Fruit fly (Drosophila melanogaster) whole organism, embryonic: ENCODE data around the gene CG14340.

Experiments
- ATbp ChIP-seq: fragments of 200-800 bp; sonication (Bioruptor generic); optimal IDR thresholded peaks from 2 replicates; lab custom pipeline; 2017; ENCODE audit warnings: missing biosample characterization, mild to moderate bottlenecking, missing genetic modification characterization, missing genetic modification reagents
- Blimp-1 ChIP-seq: fragments of 200-800 bp; sonication (Bioruptor generic); optimal IDR thresholded peaks from 3 replicates; lab custom pipeline; 2018; ENCODE audit warnings: missing biosample characterization, missing genetic modification characterization, mild to moderate bottlenecking, moderate library complexity, missing genetic modification reagents
- CG10462 ChIP-seq: fragments of 200-800 bp; sonication (Bioruptor generic); optimal IDR thresholded peaks from 2 replicates; lab custom pipeline; 2016; ENCODE audit warnings: missing biosample characterization, missing genetic modification characterization
- CG11093 ChIP-seq: fragments of 200-800 bp; sonication (Bioruptor generic); IDR thresholded peaks from 3 replicates; pipeline ENCODE4 v1.3.6; 2022; ENCODE audit warnings: missing biosample characterization, missing genetic modification characterization
- CG14860 ChIP-seq: fragments of 200-800 bp; sonication (Bioruptor generic); IDR thresholded peaks from 3 replicates; pipeline ENCODE4 v1.3.6; 2022; ENCODE audit warnings: missing biosample characterization, missing genetic modification characterization; ENCODE audit not compliant: partially characterized antibody
- CG16813 ChIP-seq: fragments of 200-800 bp; sonication (Bioruptor generic); IDR thresholded peaks from 3 replicates; pipeline ENCODE4 v1.3.6; 2022; ENCODE audit warnings: missing biosample characterization, missing genetic modification characterization; ENCODE audit not compliant: partially characterized antibody
- CG17912 ChIP-seq: fragments of 200-800 bp; sonication (Bioruptor generic); optimal IDR thresholded peaks from 2 replicates; lab custom pipeline; 2018; ENCODE audit warnings: missing biosample characterization, mild to moderate bottlenecking, missing genetic modification characterization
- CG18764 ChIP-seq: fragments of 200-800 bp; sonication (Bioruptor generic); optimal IDR thresholded peaks from 3 replicates; lab custom pipeline; 2016; ENCODE audit warnings: missing biosample characterization, missing genetic modification characterization
- CG2199 ChIP-seq: fragments of 200-800 bp; sonication (Bioruptor generic); IDR thresholded peaks from 3 replicates; pipeline ENCODE4 v1.3.6; 2022; ENCODE audit warnings: missing biosample characterization, missing genetic modification characterization
- CG2712 ChIP-seq: fragments of 200-800 bp; optimal IDR thresholded peaks from 3 replicates; lab custom pipeline; 2019; ENCODE audit warnings: missing biosample characterization, mild to moderate bottlenecking, missing genetic modification characterization, moderate library complexity
- CG32772 ChIP-seq: fragments of 200-800 bp; sonication (Bioruptor generic); IDR thresholded peaks from 2 replicates; pipeline ENCODE4 v1.3.6; 2022; ENCODE audit warnings: missing biosample characterization, missing genetic modification characterization
- CG4820 ChIP-seq: fragments of 200-800 bp; sonication (Bioruptor generic); optimal IDR thresholded peaks from 3 replicates; lab custom pipeline; 2016; ENCODE audit warnings: missing biosample characterization, missing genetic modification characterization
- CG6654 ChIP-seq: fragments of 200-800 bp; sonication (Bioruptor generic); optimal IDR thresholded peaks from 2 replicates; lab custom pipeline; 2017; ENCODE audit warnings: missing biosample characterization, mild to moderate bottlenecking, missing genetic modification characterization
- CG6683 ChIP-seq: fragments of 200-800 bp; sonication (Bioruptor generic); optimal IDR thresholded peaks from 2 replicates; lab custom pipeline; 2017; ENCODE audit warnings: missing biosample characterization, mild to moderate bottlenecking, missing genetic modification characterization, missing genetic modification reagents
- CG6791 ChIP-seq: fragments of 200-800 bp; sonication (Bioruptor generic); IDR thresholded peaks from 3 replicates; pipeline ENCODE4 v1.3.6; 2022; ENCODE audit warnings: missing biosample characterization, missing genetic modification characterization; ENCODE audit not compliant: partially characterized antibody
- CG8388 ChIP-seq: fragments of 200-800 bp; sonication (Bioruptor generic); optimal IDR thresholded peaks from 2 replicates; lab custom pipeline; 2019; ENCODE audit warnings: missing biosample characterization, mild to moderate bottlenecking, missing genetic modification characterization, moderate library complexity
- CG8478 ChIP-seq: fragments of >200 bp; optimal IDR thresholded peaks from 2 replicates; lab custom pipeline; 2018
- CG8765 ChIP-seq: fragments of 200-800 bp; sonication (Bioruptor generic); IDR thresholded peaks from 2 replicates; pipeline ENCODE4 v1.3.6; 2022; ENCODE audit warnings: missing biosample characterization, missing genetic modification characterization
- Dbx ChIP-seq: fragments of 200-800 bp; sonication (Bioruptor generic); IDR thresholded peaks from 3 replicates; pipeline ENCODE4 v1.3.6; 2022; ENCODE audit warnings: missing biosample characterization, missing genetic modification characterization
- Doc3 ChIP-seq: fragments of 200-800 bp; sonication (Bioruptor generic); IDR thresholded peaks from 3 replicates; pipeline ENCODE4 v1.3.6; 2022; ENCODE audit warnings: missing biosample characterization, missing genetic modification characterization; ENCODE audit not compliant: partially characterized antibody
- HLH3B ChIP-seq: fragments of 200-800 bp; sonication (Bioruptor generic); IDR thresholded peaks from 2 replicates; pipeline ENCODE4 v1.3.6; 2022; ENCODE audit warnings: missing biosample characterization, missing genetic modification characterization
- HLHmδ ChIP-seq: fragments of 200-800 bp; sonication (Bioruptor generic); optimal IDR thresholded peaks from 2 replicates; lab custom pipeline; 2018; ENCODE audit warnings: missing biosample characterization, mild to moderate bottlenecking, missing genetic modification characterization, moderate library complexity
- Lpt ChIP-seq: fragments of >200 bp; optimal IDR thresholded peaks from 2 replicates; lab custom pipeline; 2018; ENCODE audit warnings: missing biosample characterization, missing genetic modification characterization
- MTF-1 ChIP-seq: fragments of 200-800 bp; sonication (Bioruptor generic); optimal IDR thresholded peaks from 2 replicates; lab custom pipeline; 2018; ENCODE audit warnings: missing biosample characterization, mild to moderate bottlenecking, missing genetic modification characterization, borderline replicate concordance
- Med ChIP-seq: fragments of 200-800 bp; sonication (Bioruptor generic); peaks from one replicate; lab custom pipeline; 2016; ENCODE audit warnings: missing biosample characterization, missing genetic modification characterization, mild to moderate bottlenecking, inconsistent platforms, moderate library complexity
- NK7.1 ChIP-seq: fragments of 200-800 bp; sonication (Bioruptor generic); optimal IDR thresholded peaks from 3 replicates; lab custom pipeline; 2016; ENCODE audit warnings: missing biosample characterization, missing genetic modification characterization
- Nf-YA ChIP-seq: fragments of 200-800 bp; sonication (Bioruptor generic); IDR thresholded peaks from 2 replicates; pipeline ENCODE4 v1.3.6; 2022; ENCODE audit warnings: missing biosample characterization, missing genetic modification characterization
- Nf-YC ChIP-seq: fragments of 200-800 bp; optimal IDR thresholded peaks from 3 replicates; lab custom pipeline; 2019; ENCODE audit warnings: missing biosample characterization, mild to moderate bottlenecking, missing genetic modification characterization, moderate library complexity
- Optix ChIP-seq: fragments of 200-800 bp; sonication (Bioruptor generic); IDR thresholded peaks from 3 replicates; pipeline ENCODE4 v1.3.6; 2022; ENCODE audit warnings: missing biosample characterization, missing genetic modification characterization
- PHDP ChIP-seq: fragments of 200-800 bp; sonication (Bioruptor generic); optimal IDR thresholded peaks from 3 replicates; lab custom pipeline; 2018; ENCODE audit warnings: missing biosample characterization, mild to moderate bottlenecking, missing genetic modification characterization, moderate library complexity
- Vsx1 ChIP-seq: fragments of 200-800 bp; sonication (Bioruptor generic); optimal IDR thresholded peaks from 2 replicates; lab custom pipeline; 2017; ENCODE audit warnings: missing biosample characterization, mild to moderate bottlenecking, missing genetic modification characterization, missing genetic modification reagents
- bbx ChIP-seq: fragments of 200-800 bp; sonication (Bioruptor generic); IDR thresholded peaks from 2 replicates; pipeline ENCODE4 v1.3.6; 2022; ENCODE audit warnings: missing biosample characterization, missing genetic modification characterization; ENCODE audit not compliant: partially characterized antibody
- dan ChIP-seq: fragments of 200-800 bp; sonication (Bioruptor generic); IDR thresholded peaks from 2 replicates; pipeline ENCODE4 v1.3.6; 2022; ENCODE audit warnings: missing biosample characterization, missing genetic modification characterization
- dm ChIP-seq: fragments of 200-800 bp; sonication (Bioruptor generic); optimal IDR thresholded peaks from 3 replicates; lab custom pipeline; 2016; ENCODE audit warnings: missing biosample characterization, missing genetic modification characterization
- dmrt11E ChIP-seq: fragments of 200-800 bp; sonication (Bioruptor generic); optimal IDR thresholded peaks from 3 replicates; lab custom pipeline; 2018; ENCODE audit warnings: missing biosample characterization, mild to moderate bottlenecking, missing genetic modification characterization, moderate library complexity
- dysf ChIP-seq: fragments of 200-800 bp; sonication (Bioruptor generic); IDR thresholded peaks from 3 replicates; pipeline ENCODE4 v1.3.6; 2022; ENCODE audit warnings: missing biosample characterization, missing genetic modification characterization
- en ChIP-seq: fragments of 200-800 bp; sonication (Bioruptor generic); optimal IDR thresholded peaks from 2 replicates; lab custom pipeline; 2016; ENCODE audit warnings: missing biosample characterization, missing genetic modification characterization
- ftz-f1 ChIP-seq: fragments of 200-800 bp; sonication (Bioruptor generic); optimal IDR thresholded peaks from 2 replicates; lab custom pipeline; 2016; ENCODE audit warnings: missing biosample characterization, missing genetic modification characterization
- lab ChIP-seq: fragments of 200-800 bp; sonication (Bioruptor generic); optimal IDR thresholded peaks from 3 replicates; lab custom pipeline; 2017; ENCODE audit warnings: missing biosample characterization, missing genetic modification characterization, mild to moderate bottlenecking, moderate library complexity, missing genetic modification reagents
- lilli ChIP-seq: fragments of 200-800 bp; sonication (Bioruptor generic); optimal IDR thresholded peaks from 3 replicates; lab custom pipeline; 2016; ENCODE audit warnings: missing biosample characterization, missing genetic modification characterization
- maf-S ChIP-seq: fragments of 200-800 bp; sonication (Bioruptor generic); optimal IDR thresholded peaks from 2 replicates; lab custom pipeline; 2016; ENCODE audit warnings: missing biosample characterization, missing genetic modification characterization
- oc ChIP-seq: fragments of 200-800 bp; sonication (Bioruptor generic); optimal IDR thresholded peaks from 2 replicates; lab custom pipeline; 2018; ENCODE audit warnings: missing biosample characterization, mild to moderate bottlenecking, missing genetic modification characterization, moderate library complexity
- onecut ChIP-seq: fragments of 200-800 bp; sonication (Bioruptor generic); IDR thresholded peaks from 2 replicates; pipeline ENCODE4 v1.3.6; 2022; ENCODE audit warnings: missing biosample characterization, missing genetic modification characterization
- repo ChIP-seq: fragments of 200-800 bp; sonication (Bioruptor generic); optimal IDR thresholded peaks from 2 replicates; lab custom pipeline; 2016; ENCODE audit warnings: missing biosample characterization, missing genetic modification characterization
- sc ChIP-seq, 3 experiments: fragments of >200 bp in 2 of 3; fragments of 200-800 bp in 1 of 3; sonication (Bioruptor generic) in 1 of 3; optimal IDR thresholded peaks; 2 replicates in 2 of 3; 3 replicates in 1 of 3; lab custom pipeline; 2017; ENCODE audit warnings: mild to moderate bottlenecking in 1 of 3, missing biosample characterization in 1 of 3, missing genetic modification characterization in 1 of 3, missing genetic modification reagents in 1 of 3
- scrt ChIP-seq: fragments of 200-800 bp; sonication (Bioruptor generic); optimal IDR thresholded peaks from 2 replicates; lab custom pipeline; 2018; ENCODE audit warnings: missing biosample characterization, mild to moderate bottlenecking, missing genetic modification characterization, moderate library complexity
- tap ChIP-seq: fragments of 200-800 bp; optimal IDR thresholded peaks from 3 replicates; lab custom pipeline; 2019; ENCODE audit warnings: missing biosample characterization, mild to moderate bottlenecking, missing genetic modification characterization, moderate library complexity
- unc-4 ChIP-seq: fragments of 200-800 bp; sonication (Bioruptor generic); IDR thresholded peaks from 2 replicates; pipeline ENCODE4 v1.3.6; 2022; ENCODE audit warnings: missing biosample characterization, missing genetic modification characterization; ENCODE audit not compliant: partially characterized antibody
- wek ChIP-seq: fragments of 200-800 bp; sonication (Bioruptor generic); optimal IDR thresholded peaks from 3 replicates; lab custom pipeline; 2018; ENCODE audit warnings: missing biosample characterization, mild to moderate bottlenecking, missing genetic modification characterization, moderate library complexity
- zen2 ChIP-seq: fragments of 200-800 bp; sonication (Bioruptor generic); IDR thresholded peaks from 3 replicates; pipeline ENCODE4 v1.3.6; 2022; ENCODE audit warnings: missing biosample characterization, missing genetic modification characterization; ENCODE audit not compliant: partially characterized antibody

CG14340 gene

DNA sequence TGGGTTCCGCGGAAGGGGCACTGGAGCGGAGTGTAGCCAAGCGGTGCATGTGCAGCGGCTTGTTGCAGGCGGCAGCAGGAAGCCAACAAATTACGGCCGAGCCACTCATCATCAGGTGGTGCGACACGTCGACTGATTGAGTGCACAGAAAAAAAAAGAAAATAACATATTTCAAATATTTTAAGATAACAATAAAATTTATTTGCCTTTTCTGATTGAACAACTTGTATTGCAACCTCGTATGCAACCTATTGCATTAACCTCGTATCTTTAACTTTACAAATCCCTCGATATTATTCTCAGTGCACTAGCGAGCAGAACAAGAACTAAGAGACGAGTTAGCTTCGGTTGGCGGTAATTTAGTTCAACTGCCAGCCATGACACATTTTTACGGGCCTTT lies 42.4 kb upstream of the CG14340 start (continued):
- TF ChIP-seq MTF-1 (GFP tag; lab: Kevin White, UChicago) (no peak), CG11093 (GFP tag; lab: Robert Waterston, UW) (no peak), lab (GFP tag; lab: Kevin White, UChicago) (no peak), maf-S (GFP tag; lab: Kevin White, UChicago) (no peak), CG2712 (tag; lab: Kevin White, UChicago) (peak; percentile 60), Dbx (no peak), CG10462 (GFP tag; lab: Kevin White, UChicago) (no peak), CG2199 (GFP tag; lab: Robert Waterston, UW) (no peak), onecut (GFP tag; lab: Robert Waterston, UW) (no peak), CG8765 (GFP tag; lab: Robert Waterston, UW) (peak; percentile 51), HLH3B (peak; percentile 38; the same call in 1 of the 2 replicates), ATbp (peak; percentile 16), Vsx1 (no peak), en (GFP tag; lab: Kevin White, UChicago) (no peak), HLHmδ (GFP tag; lab: Kevin White, UChicago) (no peak), ftz-f1 (no peak), CG6791 (GFP tag; lab: Robert Waterston, UW) (no peak), dm (GFP tag; lab: Kevin White, UChicago) (no peak), unc-4 (no peak), sc (optimal IDR thresholded peaks at IDR 0.05; lab: Kevin White, UChicago) (no peak), sc (GFP tag; optimal IDR thresholded peaks at IDR 0.05; lab: Kevin White, UChicago) (peak; percentile 33), CG8478 (lab: Kevin White, UChicago) (no peak), CG32772 (GFP tag; lab: Robert Waterston, UW) (peak; percentile 41; the same call in 1 of the 2 replicates), CG6654 (no peak), Nf-YA (no peak), Optix (no peak), CG17912 (GFP tag; lab: Kevin White, UChicago) (no peak), dysf (GFP tag; lab: Robert Waterston, UW) (peak; percentile 53; the same call in 1 of the 3 replicates), CG6683 (GFP tag; lab: Kevin White, UChicago) (no peak), lilli (no peak), Med (peak; percentile 72), Nf-YC (tag; lab: Kevin White, UChicago) (no peak), bbx (GFP tag; lab: Robert Waterston, UW) (no peak), oc (tag; lab: Kevin White, UChicago) (no peak), scrt (no peak), dmrt11E (peak; percentile 68), CG14860 (GFP tag; lab: Robert Waterston, UW) (no peak), PHDP (peak; percentile 18), wek (GFP tag; lab: Kevin White, UChicago) (no peak), CG4820 (GFP tag; lab: Kevin White, UChicago) (peak; percentile 35), dan (GFP tag; lab: Robert Waterston, UW) (no peak), Lpt (GFP tag; lab: Kevin White, UChicago) (no peak), NK7.1 (no peak), Blimp-1 (GFP tag; lab: Kevin White, UChicago) (peak; percentile 64), CG8388 (GFP tag; lab: Kevin White, UChicago) (peak; percentile 55), zen2 (no peak), CG18764 (GFP tag; lab: Kevin White, UChicago) (no peak), tap (tag; lab: Kevin White, UChicago) (peak; percentile 10), CG16813 (GFP tag; lab: Robert Waterston, UW) (no peak), repo (no peak), Doc3 (GFP tag; lab: Robert Waterston, UW) (no peak)
